Worm (Caenorhabditis elegans) whole organism, L3 larva: ENCODE data around the gene nspe-1.

ENCODE experiments used
- aly-2 ChIP-seq: fragments of 150-350 bp; optimal IDR thresholded peaks from 2 replicates; lab custom pipeline; 2014; ENCODE audit warnings: missing biosample characterization, missing genetic modification characterization
- ama-1 ChIP-seq: fragments of 150-350 bp; optimal IDR thresholded peaks from 2 replicates; lab custom pipeline; 2018
- fkh-10 ChIP-seq: sonication (generic microtip); optimal IDR thresholded peaks from 2 replicates; lab custom pipeline; 2017; ENCODE audit warnings: missing biosample characterization, missing genetic modification reagents, missing genetic modification characterization
- lin-39 ChIP-seq: fragments of 150-350 bp; optimal IDR thresholded peaks from 2 replicates; lab custom pipeline; 2018; ENCODE audit warnings: missing biosample characterization, missing genetic modification reagents, missing genetic modification characterization
- mdl-1 ChIP-seq: fragments of 150-350 bp; optimal IDR thresholded peaks from 2 replicates; lab custom pipeline; 2014; ENCODE audit warnings: missing biosample characterization, missing genetic modification characterization
- mml-1 ChIP-seq: fragments of 150-350 bp; sonication (generic microtip); optimal IDR thresholded peaks from 3 replicates; lab custom pipeline; 2014; ENCODE audit warnings: missing biosample characterization, missing genetic modification characterization
- nhr-12 ChIP-seq: fragments of 150-350 bp; optimal IDR thresholded peaks from 2 replicates; lab custom pipeline; 2014; ENCODE audit warnings: missing biosample characterization, missing genetic modification characterization
- nhr-25 ChIP-seq: sonication (generic microtip); optimal IDR thresholded peaks from 2 replicates; lab custom pipeline; 2017; ENCODE audit warnings: missing biosample characterization, missing genetic modification characterization
- nhr-76 ChIP-seq: fragments of 150-350 bp; sonication (generic microtip); optimal IDR thresholded peaks from 5 replicates; lab custom pipeline; 2014; ENCODE audit warnings: missing biosample characterization, missing genetic modification characterization
- zag-1 ChIP-seq: fragments of 150-350 bp; optimal IDR thresholded peaks from 2 replicates; lab custom pipeline; 2014; ENCODE audit warnings: missing biosample characterization, missing genetic modification characterization

DNA sequence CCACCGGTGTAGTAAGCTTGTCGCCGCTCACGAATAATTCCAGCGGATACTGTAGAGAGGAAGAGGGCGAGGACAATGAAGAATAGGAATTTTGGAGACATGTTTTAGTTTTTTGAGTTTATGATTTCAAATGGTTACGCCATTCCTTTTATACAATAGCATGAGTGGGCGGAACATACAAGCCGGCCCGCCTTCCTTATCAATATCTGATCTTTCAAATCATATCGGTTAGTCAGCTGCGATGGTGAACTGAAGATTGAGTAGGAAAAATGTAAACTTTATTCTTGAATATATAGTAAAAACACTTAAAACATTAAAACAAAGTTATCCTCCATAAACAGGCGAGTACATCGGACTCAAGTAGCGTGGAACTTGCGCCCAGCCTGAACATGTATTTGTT lies at the start of gene nspe-1:
- no peak for TF ChIP-seq aly-2 (tag; lab: Kevin White, UChicago)
- TF ChIP-seq nhr-12 = no peak
- no peak for TF ChIP-seq mml-1 (tag; lab: Kevin White, UChicago)
- TF ChIP-seq mdl-1 (tag; lab: Kevin White, UChicago) = no peak
- no peak for TF ChIP-seq nhr-76 (tag; lab: Kevin White, UChicago)
- TF ChIP-seq ama-1 (lab: Kevin White, UChicago) = no peak
- no peak for TF ChIP-seq fkh-10
- TF ChIP-seq zag-1 (tag; lab: Kevin White, UChicago) = no peak
- no peak for TF ChIP-seq lin-39
- TF ChIP-seq nhr-25 (tag; lab: Kevin White, UChicago) = no peak
